Worm (Caenorhabditis elegans): ENCODE data around the gene ZK673.5.

DNA sequence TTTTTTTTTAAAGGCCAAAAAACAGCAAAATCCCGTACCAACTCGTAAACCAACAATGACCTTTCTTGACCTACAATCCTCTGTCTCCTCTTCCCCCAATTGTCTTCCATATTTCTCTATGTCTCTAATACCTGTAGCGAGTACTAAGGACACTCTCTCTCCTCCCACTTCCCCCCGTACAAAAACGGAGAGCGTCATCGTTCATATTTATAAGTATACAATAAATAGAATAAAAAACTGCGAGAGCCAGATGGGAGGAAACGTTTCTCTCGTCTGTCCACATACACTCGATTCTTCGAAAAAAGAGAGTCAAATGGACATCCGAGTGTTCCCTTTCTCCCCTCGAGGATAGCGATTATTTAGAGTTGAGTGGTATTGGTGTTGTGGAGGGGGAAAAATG lies 43.4 kb downstream of the ZK673.5 start:
- no peak for TF ChIP-seq tra-4 (tag; optimal IDR thresholded peaks at IDR 0.05)
- TF ChIP-seq ama-1 (optimal IDR thresholded peaks at IDR 0.05) = no peak
- no peak for TF ChIP-seq sea-1 (GFP tag; conservative IDR thresholded peaks at IDR 0.05)
- TF ChIP-seq flt-1 (GFP tag; IDR thresholded peaks at IDR 0.05) = no peak
- TF ChIP-seq ets-7 (tag; optimal IDR thresholded peaks at IDR 0.05) = no peak
